Worm (Caenorhabditis elegans) whole organism, mixed stage, embryonic: ENCODE results near the gene ugt-4.

ENCODE experiments used
- M03D4.4 ChIP-seq: sonication (generic microtip); optimal IDR thresholded peaks from 2 replicates; lab custom pipeline; 2017; ENCODE audit warnings: mild to moderate bottlenecking, missing genetic modification characterization, missing compliant biosample characterization
- bed-3 ChIP-seq: fragments of 200-800 bp; sonication (Bioruptor generic); optimal IDR thresholded peaks from 3 replicates; lab custom pipeline; 2018; ENCODE audit warnings: mild to moderate bottlenecking, missing genetic modification characterization, moderate library complexity, missing compliant biosample characterization
- blmp-1 ChIP-seq: fragments of 150-350 bp; optimal IDR thresholded peaks from 2 replicates; lab custom pipeline; 2014; ENCODE audit warnings: missing biosample characterization, missing genetic modification characterization
- ceh-39 ChIP-seq: fragments of 150-350 bp; optimal IDR thresholded peaks from 2 replicates; lab custom pipeline; 2014; ENCODE audit warnings: missing biosample characterization, missing genetic modification characterization
- ceh-43 ChIP-seq: fragments of 200-800 bp; sonication (Bioruptor generic); optimal IDR thresholded peaks from 2 replicates; lab custom pipeline; 2018; ENCODE audit warnings: mild to moderate bottlenecking, missing genetic modification characterization, moderate library complexity, missing compliant biosample characterization
- ceh-83 ChIP-seq: fragments of 200-800 bp; sonication (Bioruptor generic); optimal IDR thresholded peaks from 2 replicates; lab custom pipeline; 2018; ENCODE audit warnings: mild to moderate bottlenecking, missing genetic modification characterization, missing compliant biosample characterization
- ces-1 ChIP-seq: fragments of 150-350 bp; optimal IDR thresholded peaks from 2 replicates; lab custom pipeline; 2014; ENCODE audit warnings: missing biosample characterization, missing genetic modification reagents, missing genetic modification characterization
- cnd-1 ChIP-seq: fragments of 200-800 bp; sonication (Bioruptor generic); optimal IDR thresholded peaks from 2 replicates; lab custom pipeline; 2018; ENCODE audit warnings: mild to moderate bottlenecking, missing genetic modification characterization, missing compliant biosample characterization
- drap-1 ChIP-seq: fragments of 200-800 bp; sonication (Bioruptor generic); optimal IDR thresholded peaks from 3 replicates; lab custom pipeline; 2018; ENCODE audit warnings: mild to moderate bottlenecking, missing genetic modification characterization, missing compliant biosample characterization
- elt-1 ChIP-seq: sonication (generic microtip); optimal IDR thresholded peaks from 2 replicates; lab custom pipeline; 2017; ENCODE audit warnings: missing genetic modification characterization, mild to moderate bottlenecking, missing compliant biosample characterization, antibody characterized with exemption, moderate library complexity, borderline replicate concordance; ENCODE audit not compliant: insufficient read depth
- elt-3 ChIP-seq: fragments of 150-350 bp; optimal IDR thresholded peaks from 2 replicates; lab custom pipeline; 2014; ENCODE audit warnings: missing biosample characterization, missing genetic modification characterization
- flh-1 ChIP-seq: fragments of 200-800 bp; sonication (Bioruptor generic); optimal IDR thresholded peaks from 2 replicates; lab custom pipeline; 2018; ENCODE audit warnings: mild to moderate bottlenecking, missing genetic modification characterization, moderate library complexity, missing compliant biosample characterization
- ham-2 ChIP-seq: fragments of 200-800 bp; sonication (Bioruptor generic); optimal IDR thresholded peaks from 2 replicates; lab custom pipeline; 2018; ENCODE audit warnings: mild to moderate bottlenecking, missing genetic modification characterization, missing compliant biosample characterization
- hlh-1 ChIP-seq: fragments of 150-350 bp; optimal IDR thresholded peaks from 2 replicates; lab custom pipeline; 2014; ENCODE audit warnings: missing biosample characterization, missing genetic modification reagents, missing genetic modification characterization
- lin-13 ChIP-seq: fragments of 150-350 bp; optimal IDR thresholded peaks from 2 replicates; lab custom pipeline; 2014; ENCODE audit warnings: missing biosample characterization, missing genetic modification characterization
- lin-32 ChIP-seq: fragments of 200-800 bp; sonication (Bioruptor generic); optimal IDR thresholded peaks from 2 replicates; lab custom pipeline; 2018; ENCODE audit warnings: mild to moderate bottlenecking, missing genetic modification characterization, missing compliant biosample characterization
- lsy-2 ChIP-seq: fragments of 150-350 bp; optimal IDR thresholded peaks from 2 replicates; lab custom pipeline; 2014; ENCODE audit warnings: missing biosample characterization, missing genetic modification characterization
- mab-5 ChIP-seq: fragments of 150-350 bp; optimal IDR thresholded peaks from 2 replicates; lab custom pipeline; 2014; ENCODE audit warnings: missing biosample characterization, missing genetic modification characterization
- mep-1 ChIP-seq: fragments of 150-350 bp; optimal IDR thresholded peaks from 2 replicates; lab custom pipeline; 2017; ENCODE audit warnings: missing biosample characterization, missing genetic modification reagents, missing genetic modification characterization, inconsistent platforms
- nhr-12 ChIP-seq: fragments of 150-350 bp; optimal IDR thresholded peaks from 2 replicates; lab custom pipeline; 2014; ENCODE audit warnings: missing biosample characterization, missing genetic modification characterization
- nhr-237 ChIP-seq: fragments of 150-350 bp; optimal IDR thresholded peaks from 2 replicates; lab custom pipeline; 2014; ENCODE audit warnings: missing biosample characterization, missing genetic modification characterization
- nhr-28 ChIP-seq: fragments of 150-350 bp; optimal IDR thresholded peaks from 2 replicates; lab custom pipeline; 2014; ENCODE audit warnings: missing biosample characterization, missing genetic modification characterization
- nhr-76 ChIP-seq: sonication (generic microtip); optimal IDR thresholded peaks from 2 replicates; lab custom pipeline; 2017; ENCODE audit warnings: missing biosample characterization, missing genetic modification characterization
- sem-2 ChIP-seq: fragments of 200-800 bp; sonication (Bioruptor generic); optimal IDR thresholded peaks from 2 replicates; lab custom pipeline; 2018; ENCODE audit warnings: mild to moderate bottlenecking, missing genetic modification characterization, missing compliant biosample characterization
- snpc-4 ChIP-seq: fragments of 150-350 bp; optimal IDR thresholded peaks from 2 replicates; lab custom pipeline; 2014; ENCODE audit warnings: missing biosample characterization, missing genetic modification characterization
- sptf-1 ChIP-seq: sonication (generic microtip); optimal IDR thresholded peaks from 2 replicates; lab custom pipeline; 2017; ENCODE audit warnings: mild to moderate bottlenecking, missing genetic modification characterization, moderate library complexity, missing compliant biosample characterization
- tbx-8 ChIP-seq: fragments of 200-800 bp; sonication (Bioruptor generic); optimal IDR thresholded peaks from 2 replicates; lab custom pipeline; 2018; ENCODE audit warnings: mild to moderate bottlenecking, missing genetic modification characterization, moderate library complexity, missing compliant biosample characterization
- unc-120 ChIP-seq: sonication (generic microtip); optimal IDR thresholded peaks from 2 replicates; lab custom pipeline; 2017; ENCODE audit warnings: missing genetic modification characterization, missing compliant biosample characterization; ENCODE audit not compliant: poor library complexity, severe bottlenecking
- unc-39 ChIP-seq: fragments of 150-350 bp; optimal IDR thresholded peaks from 2 replicates; lab custom pipeline; 2014; ENCODE audit warnings: missing biosample characterization, missing genetic modification characterization
- zip-8 ChIP-seq: fragments of 150-350 bp; optimal IDR thresholded peaks from 2 replicates; lab custom pipeline; 2014; ENCODE audit warnings: missing biosample characterization, missing genetic modification characterization
- ztf-11 ChIP-seq: fragments of 150-350 bp; optimal IDR thresholded peaks from 2 replicates; lab custom pipeline; 2014; ENCODE audit warnings: missing biosample characterization, missing genetic modification characterization

ugt-4 gene

DNA sequence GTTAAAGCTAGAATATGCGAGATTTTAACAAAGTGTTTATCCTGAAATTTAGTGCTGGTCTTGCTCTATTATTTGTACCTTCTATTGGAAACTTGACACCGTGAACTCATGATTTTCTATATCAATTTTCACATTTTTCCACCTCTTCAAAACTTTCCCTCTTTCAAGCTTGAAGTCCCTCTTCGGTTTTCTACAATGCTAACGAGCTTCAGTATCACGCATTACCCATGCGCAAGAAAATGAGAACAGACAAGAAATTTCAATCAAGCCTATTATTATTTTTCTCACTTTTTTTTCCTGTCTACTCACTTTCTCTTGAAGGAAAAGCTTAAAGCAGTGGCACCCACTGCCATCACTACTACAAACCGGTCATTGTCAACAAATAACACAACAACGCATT lies 16.7 kb upstream of the ugt-4 start:
- TF ChIP-seq nhr-76 (tag; lab: Kevin White, UChicago) (no peak), hlh-1 (tag; lab: Kevin White, UChicago) (no peak), unc-120 (tag; lab: Kevin White, UChicago) (no peak), unc-39 (no peak), bed-3 (no peak), snpc-4 (tag; lab: Kevin White, UChicago) (no peak), sptf-1 (tag; lab: Kevin White, UChicago) (no peak), sem-2 (GFP tag; lab: Kevin White, UChicago) (no peak), zip-8 (no peak), ham-2 (no peak)
- TF ChIP-seq, all 35 proteins: peak for 0

DNA sequence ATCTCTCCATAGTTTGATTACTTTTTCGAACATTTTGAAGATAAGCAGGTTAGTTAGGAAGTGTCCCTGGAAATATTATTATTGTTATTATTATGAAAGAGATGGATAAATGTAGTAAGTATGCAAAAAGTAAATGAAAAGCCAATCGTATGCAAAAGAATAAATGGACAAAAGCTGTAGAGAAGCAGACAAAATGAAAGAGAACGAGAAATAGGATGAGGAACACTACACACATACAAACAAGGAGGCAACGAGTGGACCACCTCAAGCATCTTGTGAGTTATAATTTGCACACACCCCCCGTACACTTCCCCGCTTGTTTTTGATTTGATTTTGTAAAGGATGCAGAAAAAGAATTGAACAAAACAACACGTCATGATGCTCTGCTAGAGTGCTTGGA lies 16.0 kb upstream of the ugt-4 start, which contains the start of gene ZC443.2:
TSS of gene ZC443.2 (minus strand) at position 67 of the 400 bp plus-strand sequence.
- TF ChIP-seq lin-13 (tag; lab: Kevin White, UChicago) (no peak), ces-1 (peak; percentile 59)
- TF ChIP-seq, all 35 proteins: peak for 1

DNA sequence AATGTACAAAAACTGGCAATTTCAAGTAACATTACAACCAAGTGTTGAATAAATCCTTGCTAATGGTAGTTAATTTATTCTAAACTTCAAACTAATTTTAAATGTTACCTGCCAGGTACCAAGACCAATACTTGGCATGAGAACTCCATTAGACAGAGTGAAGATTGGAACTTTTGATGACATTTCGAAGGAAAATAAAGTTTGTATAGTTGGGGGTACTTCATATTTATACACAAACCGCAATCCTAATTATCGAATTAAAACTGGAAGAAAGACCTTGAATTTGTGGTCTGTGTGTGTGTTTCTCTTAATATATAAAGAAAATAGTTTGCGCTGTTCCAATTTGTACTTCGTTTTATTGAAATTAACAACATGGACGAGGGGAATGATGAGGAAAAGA lies 14.7 kb upstream of the ugt-4 start, which contains the start of gene ZC443.1:
TSS of gene ZC443.1 (minus strand) at position 205 of the 400 bp plus-strand sequence.
- TF ChIP-seq ztf-11: no peak
- TF ChIP-seq drap-1: no peak
- no peak for TF ChIP-seq bed-3
- TF ChIP-seq blmp-1 (tag; lab: Kevin White, UChicago): no peak
- TF ChIP-seq elt-3 (tag; lab: Kevin White, UChicago): no peak
- TF ChIP-seq tbx-8 (GFP tag; lab: Kevin White, UChicago): no peak
- TF ChIP-seq mep-1: no peak
- TF ChIP-seq lin-32: no peak
- TF ChIP-seq nhr-12 (tag; lab: Kevin White, UChicago): no peak
- no peak for TF ChIP-seq ham-2
- no peak for TF ChIP-seq cnd-1
- TF ChIP-seq flh-1 (GFP tag; lab: Kevin White, UChicago): no peak
- TF ChIP-seq sem-2 (GFP tag; lab: Kevin White, UChicago): no peak
- no peak for TF ChIP-seq ceh-83 (GFP tag; lab: Kevin White, UChicago)
- no peak for TF ChIP-seq M03D4.4
- no peak for TF ChIP-seq ceh-43 (GFP tag; lab: Kevin White, UChicago)

DNA sequence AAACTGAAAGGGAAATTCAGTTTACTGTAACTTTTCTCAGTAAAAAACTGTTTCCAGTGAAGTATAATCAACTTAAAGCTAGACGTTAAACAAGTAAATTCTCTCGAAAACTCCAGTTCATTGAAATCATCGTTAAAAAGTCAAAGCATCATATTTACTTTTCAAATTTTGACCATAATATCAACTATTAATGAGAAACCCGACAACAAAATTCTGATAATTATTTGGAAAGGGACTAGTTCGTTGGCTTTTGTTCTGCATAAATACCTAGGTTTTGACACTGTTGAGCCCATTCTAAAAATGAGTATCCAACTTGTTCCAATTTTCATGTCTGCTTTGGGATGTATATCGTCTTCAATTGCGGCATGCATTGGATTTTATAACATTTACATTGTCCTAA lies 11.1 kb upstream of the ugt-4 start, which contains the start of gene ZC443.7:
TSS of gene ZC443.7 (plus strand) at position 301 of the 400 bp plus-strand sequence.
- TF ChIP-seq mep-1 (no peak), unc-39 (no peak), elt-3 (tag; lab: Kevin White, UChicago) (no peak), nhr-12 (tag; lab: Kevin White, UChicago) (no peak), mab-5 (tag; lab: Kevin White, UChicago) (no peak), lin-32 (no peak), bed-3 (no peak), ces-1 (no peak), snpc-4 (tag; lab: Kevin White, UChicago) (no peak), lsy-2 (no peak), nhr-28 (tag; lab: Kevin White, UChicago) (no peak), hlh-1 (tag; lab: Kevin White, UChicago) (no peak), M03D4.4 (no peak), ham-2 (no peak), zip-8 (no peak), tbx-8 (GFP tag; lab: Kevin White, UChicago) (no peak), nhr-76 (tag; lab: Kevin White, UChicago) (no peak), nhr-237 (tag; lab: Kevin White, UChicago) (no peak), ceh-39 (tag; lab: Kevin White, UChicago) (no peak), ztf-11 (no peak)

DNA sequence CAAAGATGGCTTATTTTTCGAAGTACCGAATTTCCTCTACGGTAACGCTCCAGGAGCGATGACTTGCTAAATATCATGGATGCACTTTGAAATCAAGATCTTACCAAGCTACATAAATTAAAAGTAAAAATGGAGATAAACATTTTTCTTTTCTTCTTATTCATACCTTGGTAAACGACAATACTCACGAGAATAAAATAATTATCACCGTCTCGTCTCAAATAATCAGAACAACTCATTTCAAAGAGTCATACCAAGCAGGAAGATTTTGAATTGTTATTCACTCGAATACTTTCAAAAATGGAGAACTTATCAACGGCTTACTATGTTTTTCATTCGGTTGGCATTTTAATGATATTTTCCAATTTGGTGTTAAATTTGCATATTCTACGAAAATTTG lies 8.1 kb upstream of the ugt-4 start, which contains the start of gene srbc-45:
TSS of gene srbc-45 (plus strand) at position 301 of the 400 bp plus-strand sequence.
- TF ChIP-seq elt-3 (tag; lab: Kevin White, UChicago): no peak
- no peak for TF ChIP-seq unc-120 (tag; lab: Kevin White, UChicago)
- TF ChIP-seq lin-13 (tag; lab: Kevin White, UChicago): no peak
- no peak for TF ChIP-seq mab-5 (tag; lab: Kevin White, UChicago)
- TF ChIP-seq ztf-11: no peak
- no peak for TF ChIP-seq ham-2
- TF ChIP-seq nhr-28 (tag; lab: Kevin White, UChicago): no peak
- no peak for TF ChIP-seq nhr-76 (tag; lab: Kevin White, UChicago)
- TF ChIP-seq elt-1 (tag; lab: Kevin White, UChicago): no peak
- no peak for TF ChIP-seq drap-1
